Fruit fly (Drosophila melanogaster) whole organism, embryonic: Measurements from ENCODE around the gene aru.

Experiments
- Asciz ChIP-seq: fragments of 200-800 bp; sonication (Bioruptor generic); optimal IDR thresholded peaks from 2 replicates; lab custom pipeline; 2017; ENCODE audit warnings: missing biosample characterization, mild to moderate bottlenecking, missing genetic modification characterization, missing genetic modification reagents
- B-H2 ChIP-seq: fragments of 200-800 bp; sonication (Bioruptor generic); optimal IDR thresholded peaks from 2 replicates; lab custom pipeline; 2018; ENCODE audit warnings: missing biosample characterization, mild to moderate bottlenecking, missing genetic modification characterization
- Bteb2 ChIP-seq: fragments of 200-800 bp; sonication (Bioruptor generic); optimal IDR thresholded peaks from 2 replicates; lab custom pipeline; 2016; ENCODE audit warnings: missing biosample characterization, missing genetic modification characterization
- CG10274 ChIP-seq: fragments of 200-800 bp; sonication (Bioruptor generic); optimal IDR thresholded peaks from 3 replicates; lab custom pipeline; 2017; ENCODE audit warnings: missing biosample characterization, mild to moderate bottlenecking, missing genetic modification characterization
- CG10462 ChIP-seq: fragments of 200-800 bp; sonication (Bioruptor generic); optimal IDR thresholded peaks from 2 replicates; lab custom pipeline; 2016; ENCODE audit warnings: missing biosample characterization, missing genetic modification characterization
- CG11085 ChIP-seq: fragments of 200-800 bp; sonication (Bioruptor generic); IDR thresholded peaks from 2 replicates; pipeline ENCODE4 v1.3.6; 2022; ENCODE audit warnings: missing biosample characterization, missing genetic modification characterization
- CG11723 ChIP-seq: fragments of 200-800 bp; sonication (Bioruptor generic); optimal IDR thresholded peaks from 2 replicates; lab custom pipeline; 2017; ENCODE audit warnings: missing biosample characterization, mild to moderate bottlenecking, missing genetic modification characterization
- CG12299 ChIP-seq: fragments of 200-800 bp; sonication (Bioruptor generic); optimal IDR thresholded peaks from 2 replicates; lab custom pipeline; 2018; ENCODE audit warnings: missing biosample characterization, mild to moderate bottlenecking, missing genetic modification characterization
- CG1233 ChIP-seq: fragments of 200-800 bp; sonication (Bioruptor generic); optimal IDR thresholded peaks from 4 replicates; lab custom pipeline; 2018; ENCODE audit warnings: missing biosample characterization, mild to moderate bottlenecking, missing genetic modification characterization
- CG16863 ChIP-seq: fragments of 200-800 bp; sonication (Bioruptor generic); optimal IDR thresholded peaks from 3 replicates; lab custom pipeline; 2016; ENCODE audit warnings: missing biosample characterization, missing genetic modification characterization
- CG17829 ChIP-seq: fragments of 200-800 bp; optimal IDR thresholded peaks from 2 replicates; lab custom pipeline; 2019; ENCODE audit warnings: missing biosample characterization, mild to moderate bottlenecking, missing genetic modification characterization, moderate library complexity
- CG17912 ChIP-seq: fragments of 200-800 bp; sonication (Bioruptor generic); optimal IDR thresholded peaks from 2 replicates; lab custom pipeline; 2018; ENCODE audit warnings: missing biosample characterization, mild to moderate bottlenecking, missing genetic modification characterization
- CG30431 ChIP-seq: fragments of 200-800 bp; sonication (Bioruptor generic); optimal IDR thresholded peaks from 2 replicates; lab custom pipeline; 2017; ENCODE audit warnings: missing biosample characterization, missing genetic modification characterization
- CG3847 ChIP-seq: fragments of 200-800 bp; sonication (Bioruptor generic); IDR thresholded peaks from 2 replicates; pipeline ENCODE4 v1.3.6; 2022; ENCODE audit warnings: missing biosample characterization, missing genetic modification characterization
- CG4360 ChIP-seq: fragments of 200-800 bp; sonication (Bioruptor generic); IDR thresholded peaks from 2 replicates; pipeline ENCODE4 v1.3.6; 2022; ENCODE audit warnings: missing biosample characterization, missing genetic modification characterization
- CG4854 ChIP-seq: fragments of 200-800 bp; sonication (Bioruptor generic); optimal IDR thresholded peaks from 2 replicates; lab custom pipeline; 2016; ENCODE audit warnings: missing biosample characterization, missing genetic modification characterization, inconsistent platforms
- CG6813 ChIP-seq: fragments of 200-800 bp; sonication (Bioruptor generic); optimal IDR thresholded peaks from 2 replicates; lab custom pipeline; 2017; ENCODE audit warnings: missing biosample characterization, missing genetic modification characterization, mild to moderate bottlenecking, moderate library complexity, missing genetic modification reagents
- CG7372 ChIP-seq: fragments of 200-800 bp; sonication (Bioruptor generic); IDR thresholded peaks from 2 replicates; pipeline ENCODE4 v1.3.6; 2022; ENCODE audit warnings: missing biosample characterization, missing genetic modification characterization
- Drgx ChIP-seq: fragments of 200-800 bp; sonication (Bioruptor generic); IDR thresholded peaks from 2 replicates; pipeline ENCODE4 v1.3.6; 2022; ENCODE audit warnings: missing biosample characterization, missing genetic modification characterization
- HLH3B ChIP-seq: fragments of 200-800 bp; sonication (Bioruptor generic); IDR thresholded peaks from 2 replicates; pipeline ENCODE4 v1.3.6; 2022; ENCODE audit warnings: missing biosample characterization, missing genetic modification characterization
- Hr3 ChIP-seq: fragments of 200-800 bp; sonication (Bioruptor generic); optimal IDR thresholded peaks from 3 replicates; lab custom pipeline; 2016; ENCODE audit warnings: missing biosample characterization, missing genetic modification characterization
- Hr51 ChIP-seq, 2 experiments: fragments of 200-800 bp; sonication (Bioruptor generic); optimal IDR thresholded peaks; 2 replicates in 1 of 2; 3 replicates in 1 of 2; lab custom pipeline; 2016 to 2018; ENCODE audit warnings: missing biosample characterization in 2 of 2, missing genetic modification characterization in 2 of 2, mild to moderate bottlenecking in 1 of 2, moderate library complexity in 1 of 2
- Med ChIP-seq: fragments of 200-800 bp; sonication (Bioruptor generic); peaks from one replicate; lab custom pipeline; 2016; ENCODE audit warnings: missing biosample characterization, missing genetic modification characterization, mild to moderate bottlenecking, inconsistent platforms, moderate library complexity
- Neu2 ChIP-seq: fragments of 200-800 bp; sonication (Bioruptor generic); optimal IDR thresholded peaks from 3 replicates; lab custom pipeline; 2016; ENCODE audit warnings: missing biosample characterization, missing genetic modification characterization, borderline replicate concordance
- Scr ChIP-seq: fragments of 200-800 bp; sonication (Bioruptor generic); IDR thresholded peaks from 2 replicates; pipeline ENCODE4 v1.3.6; 2022; ENCODE audit warnings: missing biosample characterization, missing genetic modification characterization; ENCODE audit not compliant: partially characterized antibody
- Usf ChIP-seq: fragments of 200-800 bp; sonication (Bioruptor generic); optimal IDR thresholded peaks from 2 replicates; lab custom pipeline; 2017; ENCODE audit warnings: missing genotype, missing biosample characterization, missing genetic modification characterization
- ato ChIP-seq: fragments of 200-800 bp; sonication (Bioruptor generic); IDR thresholded peaks from 2 replicates; pipeline ENCODE4 v1.3.6; 2022; ENCODE audit warnings: missing biosample characterization, missing genetic modification characterization; ENCODE audit not compliant: partially characterized antibody
- bbx ChIP-seq: fragments of 200-800 bp; sonication (Bioruptor generic); IDR thresholded peaks from 2 replicates; pipeline ENCODE4 v1.3.6; 2022; ENCODE audit warnings: missing biosample characterization, missing genetic modification characterization; ENCODE audit not compliant: partially characterized antibody
- bcd ChIP-seq: fragments of 200-800 bp; sonication (Bioruptor generic); optimal IDR thresholded peaks from 2 replicates; lab custom pipeline; 2017; ENCODE audit warnings: missing biosample characterization, mild to moderate bottlenecking, missing genetic modification characterization
- da ChIP-seq: fragments of 200-800 bp; sonication (Bioruptor generic); optimal IDR thresholded peaks from 2 replicates; lab custom pipeline; 2016; ENCODE audit warnings: missing biosample characterization, missing genetic modification characterization
- dan ChIP-seq: fragments of 200-800 bp; sonication (Bioruptor generic); IDR thresholded peaks from 2 replicates; pipeline ENCODE4 v1.3.6; 2022; ENCODE audit warnings: missing biosample characterization, missing genetic modification characterization
- dmrt11E ChIP-seq: fragments of 200-800 bp; sonication (Bioruptor generic); optimal IDR thresholded peaks from 3 replicates; lab custom pipeline; 2018; ENCODE audit warnings: missing biosample characterization, mild to moderate bottlenecking, missing genetic modification characterization, moderate library complexity
- dmrt99B ChIP-seq: fragments of 200-800 bp; sonication (Bioruptor generic); optimal IDR thresholded peaks from 2 replicates; lab custom pipeline; 2018; ENCODE audit warnings: missing biosample characterization, mild to moderate bottlenecking, missing genetic modification characterization, moderate library complexity
- emc ChIP-seq: fragments of 200-800 bp; sonication (Bioruptor generic); optimal IDR thresholded peaks from 2 replicates; lab custom pipeline; 2016; ENCODE audit warnings: missing biosample characterization, missing genetic modification characterization
- ems ChIP-seq: fragments of 200-800 bp; sonication (Bioruptor generic); optimal IDR thresholded peaks from 3 replicates; lab custom pipeline; 2016; ENCODE audit warnings: missing biosample characterization, missing genetic modification characterization
- fu2 ChIP-seq: fragments of 200-800 bp; sonication (Bioruptor generic); optimal IDR thresholded peaks from 2 replicates; lab custom pipeline; 2016; ENCODE audit warnings: missing biosample characterization, missing genetic modification characterization
- grau ChIP-seq: fragments of 200-800 bp; optimal IDR thresholded peaks from 3 replicates; lab custom pipeline; 2019; ENCODE audit warnings: missing biosample characterization, mild to moderate bottlenecking, missing genetic modification characterization, moderate library complexity
- hbn ChIP-seq: fragments of 200-800 bp; sonication (Bioruptor generic); IDR thresholded peaks from 2 replicates; pipeline ENCODE4 v1.3.6; 2022; ENCODE audit warnings: missing biosample characterization, missing genetic modification characterization; ENCODE audit not compliant: partially characterized antibody
- ind ChIP-seq: fragments of 200-800 bp; sonication (Bioruptor generic); optimal IDR thresholded peaks from 3 replicates; lab custom pipeline; 2016; ENCODE audit warnings: missing biosample characterization, missing genetic modification characterization
- insv ChIP-seq, 2 experiments: fragments of 200-800 bp; sonication (Bioruptor generic); optimal IDR thresholded peaks; 3 replicates each; lab custom pipeline; 2016 to 2018; ENCODE audit warnings: missing biosample characterization in 2 of 2, missing genetic modification characterization in 2 of 2
- kah ChIP-seq: fragments of 200-800 bp; sonication (Bioruptor generic); optimal IDR thresholded peaks from 2 replicates; lab custom pipeline; 2018; ENCODE audit warnings: missing biosample characterization, mild to moderate bottlenecking, missing genetic modification characterization
- knrl ChIP-seq: fragments of 200-800 bp; sonication (Bioruptor generic); IDR thresholded peaks from 3 replicates; pipeline ENCODE4 v1.3.6; 2022; ENCODE audit warnings: missing biosample characterization, missing genetic modification characterization; ENCODE audit not compliant: partially characterized antibody
- odd ChIP-seq: fragments of 200-800 bp; sonication (Bioruptor generic); optimal IDR thresholded peaks from 2 replicates; lab custom pipeline; 2017; ENCODE audit warnings: missing biosample characterization, mild to moderate bottlenecking, missing genetic modification characterization
- otp ChIP-seq: fragments of 200-800 bp; sonication (Bioruptor generic); IDR thresholded peaks from 3 replicates; pipeline ENCODE4, ENCODE4 v1.3.6; 2022; ENCODE audit warnings: missing biosample characterization, missing genetic modification characterization
- peb ChIP-seq: fragments of 200-800 bp; sonication (Bioruptor generic); IDR thresholded peaks from 2 replicates; pipeline ENCODE4 v1.3.6; 2022; ENCODE audit warnings: missing biosample characterization, missing genetic modification characterization
- psq ChIP-seq: fragments of 200-800 bp; sonication (Bioruptor generic); optimal IDR thresholded peaks from 2 replicates; lab custom pipeline; 2017; ENCODE audit warnings: missing biosample characterization, missing genetic modification characterization
- schlank ChIP-seq: fragments of 200-800 bp; sonication (Bioruptor generic); optimal IDR thresholded peaks from 2 replicates; lab custom pipeline; 2018; ENCODE audit warnings: missing biosample characterization, mild to moderate bottlenecking, missing genetic modification characterization
- toy ChIP-seq: fragments of 200-800 bp; sonication (Bioruptor generic); IDR thresholded peaks from 2 replicates; pipeline ENCODE4 v1.3.6; 2022; ENCODE audit warnings: missing biosample characterization, missing genetic modification characterization
- unpg ChIP-seq: fragments of 200-800 bp; sonication (Bioruptor generic); optimal IDR thresholded peaks from 3 replicates; lab custom pipeline; 2018; ENCODE audit warnings: missing biosample characterization, mild to moderate bottlenecking, missing genetic modification characterization, moderate library complexity

The aru gene

DNA sequence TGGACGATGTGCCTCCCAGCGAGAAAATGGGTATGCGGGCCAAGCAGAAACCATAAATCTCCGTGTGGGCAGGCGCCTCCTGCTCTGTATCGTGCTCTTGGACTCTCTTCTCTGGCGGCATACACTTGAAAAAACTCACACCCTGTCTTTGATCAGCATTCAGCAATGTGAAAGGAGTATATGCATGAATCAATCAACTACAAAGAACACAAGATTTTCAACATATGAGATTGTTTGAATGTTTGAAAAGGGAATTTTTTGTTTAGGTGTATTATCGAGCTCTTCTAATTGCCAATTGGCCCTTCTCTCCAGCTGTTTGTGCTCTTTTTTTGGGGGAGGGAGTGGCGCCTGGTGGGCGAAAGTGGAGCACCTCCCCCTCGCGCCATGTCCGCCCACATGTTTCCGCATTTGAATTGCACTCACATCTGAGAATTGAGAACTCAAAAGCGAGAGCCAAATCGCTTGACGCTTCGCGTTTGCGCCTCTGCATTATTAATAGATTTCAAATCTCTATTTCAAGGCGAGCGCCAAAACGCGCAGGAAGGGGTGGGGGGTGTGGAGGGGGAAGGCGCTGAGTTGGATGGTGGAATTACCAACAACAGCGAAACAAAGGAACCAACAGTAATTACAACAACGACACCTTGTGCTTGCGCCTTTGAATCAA lies 22.7 kb downstream of the aru start (continued):
- peak; percentile 87 for TF ChIP-seq CG7372
- TF ChIP-seq grau (tag; lab: Kevin White, UChicago), result peak; percentile 86
- TF ChIP-seq CG12299, result peak; percentile 41
- TF ChIP-seq CG6813 (GFP tag; lab: Kevin White, UChicago), result peak; percentile 82
- TF ChIP-seq Drgx (GFP tag; lab: Robert Waterston, UW), result peak; percentile 90
- peak; percentile 75 for TF ChIP-seq CG30431
- TF ChIP-seq CG11723 (GFP tag; lab: Kevin White, UChicago), result peak; percentile 72
- TF ChIP-seq CG1233 (GFP tag; lab: Kevin White, UChicago), result peak; percentile 72
- no peak for TF ChIP-seq Neu2 (GFP tag; lab: Kevin White, UChicago)
- TF ChIP-seq CG4360 (GFP tag; lab: Robert Waterston, UW), result peak; percentile 63
- TF ChIP-seq psq, result peak; percentile 53
- peak; percentile 85 for TF ChIP-seq otp (GFP tag; lab: Robert Waterston, UW)
- peak; percentile 16 for TF ChIP-seq CG10462 (GFP tag; lab: Kevin White, UChicago)
- TF ChIP-seq toy (GFP tag; lab: Robert Waterston, UW), result no peak; the same call in 1 of the 2 replicates
- peak; percentile 79 for TF ChIP-seq schlank (tag; lab: Kevin White, UChicago)
- no peak for TF ChIP-seq Scr
- peak; percentile 33 for TF ChIP-seq Usf (GFP tag; lab: Kevin White, UChicago)
- TF ChIP-seq odd (GFP tag; lab: Kevin White, UChicago), result peak; percentile 78
- TF ChIP-seq CG16863 (GFP tag; lab: Kevin White, UChicago), result peak; percentile 88
- peak; percentile 7 for TF ChIP-seq CG17912 (GFP tag; lab: Kevin White, UChicago)
- peak; percentile 70 for TF ChIP-seq peb (GFP tag; lab: Robert Waterston, UW)
- peak; percentile 85 for TF ChIP-seq Bteb2 (GFP tag; lab: Kevin White, UChicago)
- TF ChIP-seq ato, result no peak
- no peak for TF ChIP-seq hbn (GFP tag; lab: Robert Waterston, UW)
- peak; percentile 84 for TF ChIP-seq Hr3 (GFP tag; lab: Kevin White, UChicago)
- peak; percentile 90 for TF ChIP-seq HLH3B (GFP tag; lab: Robert Waterston, UW)
- TF ChIP-seq dmrt11E, result peak; percentile 35
- peak; percentile 79 for TF ChIP-seq ems (GFP tag; lab: Kevin White, UChicago)
- peak; percentile 89 for TF ChIP-seq ind (GFP tag; lab: Kevin White, UChicago)
- peak; percentile 92 for TF ChIP-seq dmrt99B (tag; lab: Kevin White, UChicago)
- TF ChIP-seq emc (GFP tag; lab: Kevin White, UChicago), result peak; percentile 80
- no peak for TF ChIP-seq dan (GFP tag; lab: Robert Waterston, UW)
- TF ChIP-seq Asciz (GFP tag; lab: Kevin White, UChicago), result peak; percentile 87
- TF ChIP-seq CG10274 (GFP tag; lab: Kevin White, UChicago), result peak; percentile 68
- TF ChIP-seq da (GFP tag; lab: Kevin White, UChicago), result peak; percentile 62
- peak; percentile 79 to 90 for TF ChIP-seq Hr51 (GFP tag; optimal IDR thresholded peaks at IDR 0.05; lab: Kevin White, UChicago)
- peak; percentile 56 for TF ChIP-seq kah (GFP tag; lab: Kevin White, UChicago)
- TF ChIP-seq CG17829 (tag; lab: Kevin White, UChicago), result peak; percentile 83
- peak; percentile 75 for TF ChIP-seq CG4854 (GFP tag; lab: Kevin White, UChicago)
- no peak for TF ChIP-seq knrl
- peak; percentile 76 for TF ChIP-seq CG11085 (GFP tag; lab: Robert Waterston, UW)
- TF ChIP-seq CG3847 (GFP tag; lab: Robert Waterston, UW), result peak; percentile 83
- TF ChIP-seq B-H2 (GFP tag; lab: Kevin White, UChicago), result peak; percentile 72
- no peak for TF ChIP-seq bbx
- TF ChIP-seq fu2 (GFP tag; lab: Kevin White, UChicago), result peak; percentile 80
- TF ChIP-seq bcd (GFP tag; lab: Kevin White, UChicago), result peak; percentile 86
- TF ChIP-seq unpg (GFP tag; lab: Kevin White, UChicago), result peak; percentile 89
- TF ChIP-seq Med (GFP tag; lab: Kevin White, UChicago), result peak; percentile 99
- TF ChIP-seq insv (GFP tag; optimal IDR thresholded peaks at IDR 0.05; lab: Kevin White, UChicago), result peak in 1 of 2 experiments; percentile 30
